Worm (Caenorhabditis elegans) whole organism, L1 larva: ENCODE results near the gene sdhd-1.

Source experiments
- ama-1 ChIP-seq: fragments of 150-350 bp; optimal IDR thresholded peaks from 2 replicates; lab custom pipeline; 2014
- ceh-82 ChIP-seq, 3 experiments: fragments of 150-350 bp in 1 of 3; sonication (generic microtip) in 2 of 3; optimal IDR thresholded peaks; 2 replicates each; lab custom pipeline; 2014 to 2017; ENCODE audit warnings: missing biosample characterization in 3 of 3, missing genetic modification characterization in 3 of 3
- jun-1 ChIP-seq: fragments of 150-350 bp; optimal IDR thresholded peaks from 2 replicates; lab custom pipeline; 2014; ENCODE audit warnings: missing biosample characterization, missing genetic modification reagents, missing genetic modification characterization
- lin-13 ChIP-seq: fragments of 150-350 bp; optimal IDR thresholded peaks from 2 replicates; lab custom pipeline; 2014; ENCODE audit warnings: missing biosample characterization, missing genetic modification reagents, missing genetic modification characterization
- lir-3 ChIP-seq: sonication (generic microtip); optimal IDR thresholded peaks from 2 replicates; lab custom pipeline; 2016; ENCODE audit warnings: mild to moderate bottlenecking, missing genetic modification characterization, moderate library complexity, missing compliant biosample characterization; ENCODE audit not compliant: poor library complexity
- mdl-1 ChIP-seq, 2 experiments: fragments of 150-350 bp; optimal IDR thresholded peaks; 2 replicates each; lab custom pipeline; 2014 to 2017; ENCODE audit warnings: missing biosample characterization in 2 of 2, missing genetic modification characterization in 2 of 2, inconsistent platforms in 1 of 2
- pax-3 ChIP-seq: fragments of 200-800 bp; sonication (Bioruptor generic); optimal IDR thresholded peaks from 2 replicates; lab custom pipeline; 2018; ENCODE audit warnings: mild to moderate bottlenecking, missing genetic modification characterization, moderate library complexity, missing compliant biosample characterization
- unc-86 ChIP-seq: sonication (generic microtip); optimal IDR thresholded peaks from 2 replicates; lab custom pipeline; 2016; ENCODE audit warnings: missing genetic modification characterization, missing compliant biosample characterization

- no peak for TF ChIP-seq jun-1 (tag; lab: Kevin White, UChicago)
- no peak for TF ChIP-seq unc-86
- TF ChIP-seq ama-1 (lab: Kevin White, UChicago), result no peak
- no peak for TF ChIP-seq lir-3 (tag; lab: Kevin White, UChicago)
- no peak for TF ChIP-seq mdl-1 (tag; optimal IDR thresholded peaks at IDR 0.05; lab: Kevin White, UChicago)
- TF ChIP-seq pax-3, result no peak
- TF ChIP-seq lin-13, result no peak
- TF ChIP-seq ceh-82 (tag; optimal IDR thresholded peaks at IDR 0.05; lab: Kevin White, UChicago), result no peak
These were observed 37.1 kb downstream of the sdhd-1 start for ce11 chrII:11012532-11013179.
